Worm (Caenorhabditis elegans) whole organism, L4 larva: ENCODE measurements around the gene nhr-164.

ENCODE experiments used
- dmd-9 ChIP-seq: fragments of 200-800 bp; sonication (Bioruptor generic); IDR thresholded peaks from 2 replicates; pipeline ENCODE4 v1.3.6; 2022; ENCODE audit warnings: missing genetic modification reagents, missing genetic modification characterization, missing compliant biosample characterization
- mdl-1 ChIP-seq, 2 experiments: fragments of 150-350 bp in 1 of 2; sonication (generic microtip) in 1 of 2; optimal IDR thresholded peaks; 2 replicates each; lab custom pipeline; 2014 to 2017; ENCODE audit warnings: missing biosample characterization in 2 of 2, missing genetic modification characterization in 2 of 2

DNA sequence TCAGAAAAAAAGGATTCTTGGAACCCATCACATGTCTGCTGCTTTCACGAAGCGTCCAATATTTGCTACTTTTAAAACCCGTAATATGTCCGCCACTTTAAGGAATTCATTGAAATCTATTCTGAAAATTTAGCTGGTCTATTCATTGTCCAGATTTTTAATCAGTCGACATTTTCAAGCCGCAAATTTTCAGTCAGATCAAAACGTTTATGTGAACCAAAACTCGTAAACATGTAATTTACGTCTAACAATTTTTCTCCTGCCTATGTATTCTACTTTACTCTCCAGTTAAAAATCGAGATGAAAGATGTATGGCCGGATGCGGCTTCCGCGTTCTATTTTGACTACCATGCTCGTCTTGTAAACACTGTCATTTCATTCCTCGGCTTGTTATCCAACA is 37.6 kb downstream of the nhr-164 start, which contains the start of gene srw-1:
- no peak for TF ChIP-seq dmd-9
- TF ChIP-seq mdl-1 (tag; optimal IDR thresholded peaks at IDR 0.05; lab: Kevin White, UChicago), result no peak
